Fruit fly (Drosophila melanogaster) whole organism, pupa: ENCODE measurements around the gene shv.
A peak's percentile ranks its signal among the peaks of the same experiment; 100 is the strongest.

ENCODE experiments used
- CG10348 ChIP-seq: fragments of 200-800 bp; sonication (Bioruptor generic); IDR thresholded peaks from 2 replicates; pipeline ENCODE4 v1.3.6; 2022; ENCODE audit warnings: missing biosample characterization, missing genetic modification characterization
- CG12605 ChIP-seq: fragments of 200-800 bp; sonication (Bioruptor generic); IDR thresholded peaks from 2 replicates; pipeline ENCODE4 v1.3.6; 2022; ENCODE audit warnings: missing biosample characterization, missing genetic modification characterization
- CG13204 ChIP-seq: fragments of 200-800 bp; sonication (Bioruptor generic); optimal IDR thresholded peaks from 2 replicates; lab custom pipeline; 2018; ENCODE audit warnings: missing biosample characterization, mild to moderate bottlenecking, missing genetic modification characterization, moderate library complexity
- CG14655 ChIP-seq: fragments of 200-800 bp; sonication (Bioruptor generic); optimal IDR thresholded peaks from 3 replicates; lab custom pipeline; 2017; ENCODE audit warnings: mild to moderate bottlenecking, missing biosample characterization, missing genetic modification reagents, missing genetic modification characterization
- CG15710 ChIP-seq: fragments of 200-800 bp; sonication (Bioruptor generic); optimal IDR thresholded peaks from 2 replicates; lab custom pipeline; 2018; ENCODE audit warnings: missing biosample characterization, mild to moderate bottlenecking, missing genetic modification characterization, moderate library complexity
- CG17806 ChIP-seq: fragments of 200-800 bp; sonication (Bioruptor generic); optimal IDR thresholded peaks from 2 replicates; lab custom pipeline; 2018; ENCODE audit warnings: missing biosample characterization, mild to moderate bottlenecking, missing genetic modification characterization, moderate library complexity
- CG32121 ChIP-seq: fragments of 200-800 bp; sonication (Bioruptor generic); IDR thresholded peaks from 2 replicates; pipeline ENCODE4 v1.3.6; 2022; ENCODE audit warnings: missing biosample characterization, missing genetic modification characterization
- CG34367 ChIP-seq: fragments of 200-800 bp; sonication (Bioruptor generic); optimal IDR thresholded peaks from 2 replicates; lab custom pipeline; 2018; ENCODE audit warnings: missing biosample characterization, mild to moderate bottlenecking, missing genetic modification characterization
- CG4496 ChIP-seq: fragments of 200-800 bp; sonication (Bioruptor generic); IDR thresholded peaks from 3 replicates; pipeline ENCODE4 v1.3.6; 2022; ENCODE audit warnings: missing biosample characterization, missing genetic modification characterization
- CG8159 ChIP-seq: fragments of 200-800 bp; sonication (Bioruptor generic); optimal IDR thresholded peaks from 3 replicates; lab custom pipeline; 2018; ENCODE audit warnings: missing biosample characterization, mild to moderate bottlenecking, missing genetic modification characterization, moderate library complexity
- CG8301 ChIP-seq: fragments of 200-800 bp; sonication (Bioruptor generic); optimal IDR thresholded peaks from 2 replicates; lab custom pipeline; 2018; ENCODE audit warnings: missing biosample characterization, mild to moderate bottlenecking, missing genetic modification characterization
- D1 ChIP-seq: fragments of 200-800 bp; sonication (Bioruptor generic); optimal IDR thresholded peaks from 2 replicates; lab custom pipeline; 2018; ENCODE audit warnings: missing biosample characterization, mild to moderate bottlenecking, missing genetic modification characterization, moderate library complexity
- EcR ChIP-seq: fragments of 200-800 bp; sonication (Bioruptor generic); optimal IDR thresholded peaks from 3 replicates; lab custom pipeline; 2019; ENCODE audit warnings: missing biosample characterization, missing genetic modification characterization, mild to moderate bottlenecking, moderate library complexity, missing genetic modification reagents
- Ets98B ChIP-seq: fragments of 200-800 bp; sonication (Bioruptor generic); IDR thresholded peaks from 2 replicates; pipeline ENCODE4 v1.3.6; 2022; ENCODE audit warnings: missing biosample characterization, missing genetic modification characterization
- Pif1A ChIP-seq: fragments of 200-800 bp; sonication (Bioruptor generic); optimal IDR thresholded peaks from 3 replicates; lab custom pipeline; 2016; ENCODE audit warnings: missing biosample characterization, missing genetic modification characterization
- Pif1B ChIP-seq: fragments of 200-800 bp; sonication (Bioruptor generic); optimal IDR thresholded peaks from 3 replicates; lab custom pipeline; 2016; ENCODE audit warnings: missing biosample characterization, missing genetic modification characterization
- Snoo ChIP-seq: fragments of 200-800 bp; sonication (Bioruptor generic); optimal IDR thresholded peaks from 3 replicates; lab custom pipeline; 2017; ENCODE audit warnings: missing biosample characterization, mild to moderate bottlenecking, missing genetic modification characterization, inconsistent platforms
- fd96Ca ChIP-seq: fragments of 200-800 bp; sonication (Bioruptor generic); IDR thresholded peaks from 3 replicates; pipeline ENCODE4 v1.3.6; 2022; ENCODE audit warnings: missing biosample characterization, missing genetic modification characterization
- gl ChIP-seq: fragments of 200-800 bp; sonication (Bioruptor generic); optimal IDR thresholded peaks from 2 replicates; lab custom pipeline; 2018; ENCODE audit warnings: missing biosample characterization, mild to moderate bottlenecking, missing genetic modification characterization

shv gene

dm6 chr2L:499939-500338 lies 47.0 kb downstream of the shv start:
- TF ChIP-seq CG4496, result peak; percentile 22; the same call in 1 of the 3 replicates
- no peak for TF ChIP-seq CG15710 (tag; lab: Kevin White, UChicago)
- TF ChIP-seq CG17806, result no peak
- TF ChIP-seq CG10348 (GFP tag; lab: Robert Waterston, UW), result no peak
- no peak for TF ChIP-seq CG14655 (GFP tag; lab: Kevin White, UChicago)
- TF ChIP-seq Pif1A (GFP tag; lab: Kevin White, UChicago), result no peak
- no peak for TF ChIP-seq CG8159 (tag; lab: Kevin White, UChicago)
- TF ChIP-seq CG13204 (GFP tag; lab: Kevin White, UChicago), result peak; percentile 35
- no peak for TF ChIP-seq Snoo (tag; lab: Kevin White, UChicago)
- no peak for TF ChIP-seq CG8301 (tag; lab: Kevin White, UChicago)
- TF ChIP-seq gl, result no peak
- peak; percentile 60; the same call in 1 of the 3 replicates for TF ChIP-seq fd96Ca (GFP tag; lab: Robert Waterston, UW)
- no peak for TF ChIP-seq CG12605 (GFP tag; lab: Robert Waterston, UW)
- no peak for TF ChIP-seq D1 (tag; lab: Kevin White, UChicago)
- no peak for TF ChIP-seq CG32121 (GFP tag; lab: Robert Waterston, UW)
- TF ChIP-seq EcR, result peak; percentile 0
- no peak for TF ChIP-seq Pif1B
- TF ChIP-seq CG34367, result no peak
- TF ChIP-seq Ets98B (GFP tag; lab: Robert Waterston, UW), result no peak
- TF ChIP-seq, all 21 proteins: peak for 4

DNA sequence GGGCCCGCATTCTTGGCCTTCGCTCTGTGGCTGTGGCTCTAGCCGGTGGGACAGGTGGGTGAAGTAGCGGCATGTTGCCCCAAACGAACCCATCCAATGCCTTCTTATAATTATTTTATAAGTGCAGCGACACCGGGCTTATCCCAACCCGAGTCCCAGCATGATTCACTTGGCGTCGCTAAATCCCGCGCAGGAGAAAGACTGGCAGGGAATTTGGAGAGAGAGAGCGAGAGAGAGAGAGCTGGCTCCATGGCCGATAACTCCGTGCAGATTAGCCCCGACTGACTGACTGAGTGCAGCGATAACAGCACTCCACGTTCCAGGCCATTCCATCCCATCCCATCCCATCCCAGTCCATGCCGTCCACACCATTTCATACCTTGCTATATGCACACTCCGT lies 48.7 kb downstream of the shv start:
- TF ChIP-seq EcR (peak; percentile 53), fd96Ca (GFP tag; lab: Robert Waterston, UW) (no peak), CG8301 (tag; lab: Kevin White, UChicago) (no peak)
